Fruit fly (Drosophila melanogaster): ENCODE data around the gene Usp32.

Gene Usp32

DNA sequence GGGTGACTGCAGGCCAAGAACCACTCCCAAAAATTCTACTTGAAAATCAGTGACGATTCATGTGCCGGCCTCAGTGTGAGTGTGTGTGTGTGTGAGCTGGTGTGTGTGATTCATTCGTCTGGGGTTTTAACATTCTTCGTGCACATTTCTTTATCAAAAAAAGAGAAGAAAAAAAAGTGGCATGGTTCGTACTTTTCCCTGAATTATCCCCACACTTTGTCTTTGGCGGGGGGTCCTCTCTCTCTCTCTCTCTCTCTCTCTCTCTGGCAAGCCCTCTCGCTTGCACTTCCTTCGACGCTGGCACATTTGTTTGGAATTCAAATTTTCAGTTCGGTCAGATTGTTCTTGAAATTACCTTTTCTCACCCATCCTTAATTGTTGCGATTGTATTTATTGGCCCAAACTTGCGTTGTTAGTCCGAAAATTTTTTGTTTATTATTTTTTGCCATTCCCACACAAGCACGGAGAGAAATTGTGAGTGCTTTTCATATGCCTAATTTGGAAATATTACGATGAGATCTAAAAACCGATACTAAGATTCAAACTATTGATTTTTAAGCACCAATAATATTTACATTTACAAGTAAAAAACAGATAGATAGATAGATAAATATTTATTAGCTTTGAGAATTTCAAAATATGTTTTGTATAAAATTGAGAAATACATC is 58.2 kb downstream of the Usp32 start (continued):
- TF ChIP-seq Dad (GFP tag; optimal IDR thresholded peaks at IDR 0.05) (no peak), NfI (GFP tag; optimal IDR thresholded peaks at IDR 0.05) (no peak), YL-1 (GFP tag; optimal IDR thresholded peaks at IDR 0.05) (no peak), CoRest (tag; optimal IDR thresholded peaks at IDR 0.05) (peak; percentile 34), ind (GFP tag; optimal IDR thresholded peaks at IDR 0.05) (no peak), CG13624 (GFP tag; optimal IDR thresholded peaks at IDR 0.05) (no peak), CG6854 (GFP tag; optimal IDR thresholded peaks at IDR 0.05) (no peak), CG11560 (tag; IDR thresholded peaks at IDR 0.05) (no peak), tll (GFP tag; optimal IDR thresholded peaks at IDR 0.05) (no peak), Rfx (GFP tag; IDR thresholded peaks at IDR 0.05) (0 out of 2 replicates have a peak, but pooled peaks have one; percentile 7), h (optimal IDR thresholded peaks at IDR 0.05) (no peak), bbx (GFP tag; IDR thresholded peaks at IDR 0.05; ENCODE audit: partially characterized antibody) (no peak), Sin3A (optimal IDR thresholded peaks at IDR 0.05) (no peak), stwl (tag; optimal IDR thresholded peaks at IDR 0.05) (no peak), Asciz (GFP tag; optimal IDR thresholded peaks at IDR 0.05) (no peak), CG1233 (GFP tag; optimal IDR thresholded peaks at IDR 0.05) (no peak), Sry-δ (GFP tag; optimal IDR thresholded peaks at IDR 0.05) (no peak), CG14965 (GFP tag; optimal IDR thresholded peaks at IDR 0.05; ENCODE audit: borderline replicate concordance) (no peak), pnt (GFP tag; optimal IDR thresholded peaks at IDR 0.05) (no peak), CG6791 (GFP tag; IDR thresholded peaks at IDR 0.05; ENCODE audit: partially characterized antibody) (no peak), odd (GFP tag; optimal IDR thresholded peaks at IDR 0.05) (no peak), hth (optimal IDR thresholded peaks at IDR 0.05) (no peak), seq (GFP tag; IDR thresholded peaks at IDR 0.05) (0 out of 2 replicates have a peak, but pooled peaks have one; percentile 7), mam (GFP tag; optimal IDR thresholded peaks at IDR 0.05) (no peak), CG5953 (GFP tag; IDR thresholded peaks at IDR 0.05) (no peak), CG6683 (GFP tag; optimal IDR thresholded peaks at IDR 0.05) (no peak), wek (GFP tag; optimal IDR thresholded peaks at IDR 0.05) (no peak), CG7928 (GFP tag; optimal IDR thresholded peaks at IDR 0.05) (no peak), CkIIα-i1 (GFP tag; IDR thresholded peaks at IDR 0.05) (no peak), Doc2 (GFP tag; IDR thresholded peaks at IDR 0.05) (no peak), Atf6 (GFP tag; IDR thresholded peaks at IDR 0.05) (0 out of 2 replicates have a peak, but pooled peaks have one; percentile 15), stc (GFP tag; IDR thresholded peaks at IDR 0.05) (no peak), Sox100B (GFP tag; optimal IDR thresholded peaks at IDR 0.05) (peak; percentile 3), az2 (GFP tag; optimal IDR thresholded peaks at IDR 0.05) (no peak), HmgZ (tag; optimal IDR thresholded peaks at IDR 0.05) (no peak), Six4 (GFP tag; optimal IDR thresholded peaks at IDR 0.05) (no peak), CG1603 (tag; optimal IDR thresholded peaks at IDR 0.05) (no peak), CG9215 (GFP tag; IDR thresholded peaks at IDR 0.05) (no peak), Rx (GFP tag; IDR thresholded peaks at IDR 0.05) (no peak), CG7786 (GFP tag; optimal IDR thresholded peaks at IDR 0.05) (no peak), E2f1 (GFP tag; IDR thresholded peaks at IDR 0.05) (no peak), Lim3 (GFP tag; IDR thresholded peaks at IDR 0.05) (no peak), CG9817 (tag; optimal IDR thresholded peaks at IDR 0.05) (no peak), CG8089 (GFP tag; optimal IDR thresholded peaks at IDR 0.05) (no peak), cato (GFP tag; optimal IDR thresholded peaks at IDR 0.05; ENCODE audit: borderline replicate concordance) (no peak), ham (GFP tag; IDR thresholded peaks at IDR 0.05) (no peak), CG10321 (GFP tag; IDR thresholded peaks at IDR 0.05) (no peak), onecut (GFP tag; IDR thresholded peaks at IDR 0.05) (no peak), CG15269 (tag; optimal IDR thresholded peaks at IDR 0.05) (peak; percentile 44), CG16779 (GFP tag; IDR thresholded peaks at IDR 0.05) (no peak), CG33557 (GFP tag; optimal IDR thresholded peaks at IDR 0.05) (peak; percentile 16), CG16815 (GFP tag; optimal IDR thresholded peaks at IDR 0.05) (no peak)

Measured in whole organism, embryonic.